Fruit fly (Drosophila melanogaster): ENCODE data around the gene CG31676.

Gene CG31676

dm6 chr2L:20797515-20797847 lies 43.1 kb upstream of the CG31676 start, which contains the start of gene CG9328 (continued):
- TF ChIP-seq Bteb2 (GFP tag; optimal IDR thresholded peaks at IDR 0.05) = no peak
- TF ChIP-seq CG10431 (GFP tag; optimal IDR thresholded peaks at IDR 0.05) = no peak
- TF ChIP-seq CG8388 (GFP tag; optimal IDR thresholded peaks at IDR 0.05) = peak; percentile 29
- TF ChIP-seq Jarid2 (GFP tag; optimal IDR thresholded peaks at IDR 0.05) = peak; percentile 94
- peak; percentile 27 to 47 for TF ChIP-seq dpn (GFP tag; optimal IDR thresholded peaks at IDR 0.05)
- TF ChIP-seq CG8290 (GFP tag; optimal IDR thresholded peaks at IDR 0.05) = no peak
- peak in 1 of 2 experiments; percentile 85 for TF ChIP-seq CG8290 (tag; optimal IDR thresholded peaks at IDR 0.05)
- no peak for TF ChIP-seq disco-r (GFP tag; optimal IDR thresholded peaks at IDR 0.05)
- no peak for TF ChIP-seq CG9215 (GFP tag; IDR thresholded peaks at IDR 0.05)
- peak; percentile 64 for TF ChIP-seq gfzf (GFP tag; optimal IDR thresholded peaks at IDR 0.05)
- no peak for TF ChIP-seq CG4404 (GFP tag; IDR thresholded peaks at IDR 0.05)
- TF ChIP-seq bbx (GFP tag; IDR thresholded peaks at IDR 0.05; ENCODE audit: partially characterized antibody) = peak; percentile 78
- peak; percentile 27 for TF ChIP-seq CG30403 (GFP tag; optimal IDR thresholded peaks at IDR 0.05)
- TF ChIP-seq Dek (tag; optimal IDR thresholded peaks at IDR 0.05) = peak; percentile 25
- peak; percentile 25; the same call in 1 of the 2 replicates for TF ChIP-seq ara (GFP tag; IDR thresholded peaks at IDR 0.05)
- TF ChIP-seq sqz (GFP tag; optimal IDR thresholded peaks at IDR 0.05) = no peak
- TF ChIP-seq CG5953 (GFP tag; IDR thresholded peaks at IDR 0.05) = no peak
- TF ChIP-seq HmgD (GFP tag; optimal IDR thresholded peaks at IDR 0.05) = no peak
- TF ChIP-seq tap (tag; optimal IDR thresholded peaks at IDR 0.05) = peak; percentile 17
- peak; percentile 35 for TF ChIP-seq CG9797 (GFP tag; optimal IDR thresholded peaks at IDR 0.05)
- TF ChIP-seq CG7745 (tag; optimal IDR thresholded peaks at IDR 0.05) = no peak
- no peak for TF ChIP-seq ERR (GFP tag; optimal IDR thresholded peaks at IDR 0.05)
- peak; percentile 6 for TF ChIP-seq cato (GFP tag; optimal IDR thresholded peaks at IDR 0.05; ENCODE audit: borderline replicate concordance)
- peak; percentile 40; the same call in 1 of the 3 replicates for TF ChIP-seq knrl (GFP tag; IDR thresholded peaks at IDR 0.05; ENCODE audit: partially characterized antibody)
- TF ChIP-seq caup (GFP tag; optimal IDR thresholded peaks at IDR 0.05; ENCODE audit: severe bottlenecking) = peak; percentile 53
- TF ChIP-seq CG6683 (GFP tag; optimal IDR thresholded peaks at IDR 0.05) = no peak
- no peak; the same call in 2 of the 3 replicates for TF ChIP-seq CG16813 (GFP tag; IDR thresholded peaks at IDR 0.05; ENCODE audit: partially characterized antibody)
- TF ChIP-seq CG13624 (GFP tag; optimal IDR thresholded peaks at IDR 0.05) = no peak
- TF ChIP-seq ash1 (GFP tag; optimal IDR thresholded peaks at IDR 0.05) = peak; percentile 32
- no peak for TF ChIP-seq Sox100B (GFP tag; optimal IDR thresholded peaks at IDR 0.05)
- TF ChIP-seq CG18619 (GFP tag; optimal IDR thresholded peaks at IDR 0.05) = no peak
- TF ChIP-seq CG6175 (GFP tag; IDR thresholded peaks at IDR 0.05) = no peak
- no peak for TF ChIP-seq Bdp1 (GFP tag; optimal IDR thresholded peaks at IDR 0.05)
- peak; percentile 46 for TF ChIP-seq unpg (GFP tag; optimal IDR thresholded peaks at IDR 0.05)
- no peak; the same call in 1 of the 2 replicates for TF ChIP-seq lmd (GFP tag; IDR thresholded peaks at IDR 0.05)
- TF ChIP-seq Usf (GFP tag; optimal IDR thresholded peaks at IDR 0.05) = no peak

dm6 chr2L:20798351-20798777 lies 42.2 kb upstream of the CG31676 start:
- peak; percentile 70 for TF ChIP-seq CG15479 (GFP tag; optimal IDR thresholded peaks at IDR 0.05)
- no peak for TF ChIP-seq lbe (GFP tag; optimal IDR thresholded peaks at IDR 0.05)
- TF ChIP-seq sqz (GFP tag; optimal IDR thresholded peaks at IDR 0.05) = peak; percentile 26
- no peak for TF ChIP-seq croc (GFP tag; conservative IDR thresholded peaks at IDR 0.05)
- peak; percentile 92 for TF ChIP-seq nerfin-1 (tag; optimal IDR thresholded peaks at IDR 0.05)
- 0 out of 3 replicates have a peak, but pooled peaks have one; percentile 4 for TF ChIP-seq gce (GFP tag; IDR thresholded peaks at IDR 0.05)
- TF ChIP-seq CG1832 (GFP tag; optimal IDR thresholded peaks at IDR 0.05) = peak; percentile 15
- peak; percentile 40 for TF ChIP-seq Kr (GFP tag; optimal IDR thresholded peaks at IDR 0.05)
- peak; percentile 12 for TF ChIP-seq stwl (tag; optimal IDR thresholded peaks at IDR 0.05)
- TF ChIP-seq pros (GFP tag; optimal IDR thresholded peaks at IDR 0.05) = peak; percentile 32
- peak; percentile 2 for TF ChIP-seq CG34376 (GFP tag; optimal IDR thresholded peaks at IDR 0.05)
- TF ChIP-seq bigmax (GFP tag; optimal IDR thresholded peaks at IDR 0.05) = no peak
- peak; percentile 53 for TF ChIP-seq sd (tag; optimal IDR thresholded peaks at IDR 0.05)
- peak; percentile 92 for TF ChIP-seq CG13894 (tag; optimal IDR thresholded peaks at IDR 0.05)
- TF ChIP-seq rib (GFP tag; IDR thresholded peaks at IDR 0.05) = 0 out of 2 replicates have a peak, but pooled peaks have one; percentile 11
- no peak for TF ChIP-seq Abd-B (GFP tag; optimal IDR thresholded peaks at IDR 0.05)
- TF ChIP-seq emc (GFP tag; optimal IDR thresholded peaks at IDR 0.05) = no peak

Measured in whole organism, embryonic.